Worm (Caenorhabditis elegans) whole organism, L4 larva: ENCODE measurements around the gene F44E2.3.

Experiments
- T26A8.4 ChIP-seq: fragments of 200-800 bp; sonication (Bioruptor generic); IDR thresholded peaks from 2 replicates; pipeline ENCODE4 v1.3.6; 2022; ENCODE audit warnings: missing genetic modification characterization, missing compliant biosample characterization
- ama-1 ChIP-seq: fragments of 150-350 bp; optimal IDR thresholded peaks from 2 replicates; lab custom pipeline; 2014; ENCODE audit warnings: inconsistent platforms, mixed read lengths
- arid-1 ChIP-seq: fragments of 200-800 bp; sonication (Bioruptor generic); conservative IDR thresholded peaks from 2 replicates; pipeline ENCODE4 v1.3.6; 2022; ENCODE audit warnings: missing genetic modification reagents, missing genetic modification characterization, missing compliant biosample characterization
- daf-19 ChIP-seq: fragments of 200-800 bp; sonication (Bioruptor generic); conservative IDR thresholded peaks from 2 replicates; pipeline ENCODE4 v1.3.6; 2022; ENCODE audit warnings: missing genetic modification characterization, missing compliant biosample characterization
- fos-1 ChIP-seq: fragments of 150-350 bp; optimal IDR thresholded peaks from 2 replicates; lab custom pipeline; 2014; ENCODE audit warnings: missing biosample characterization, missing genetic modification characterization
- lin-15B ChIP-seq: fragments of 150-350 bp; sonication (generic microtip); optimal IDR thresholded peaks from 3 replicates; lab custom pipeline; 2014; ENCODE audit warnings: missing biosample characterization, missing genetic modification characterization
- lin-29 ChIP-seq: fragments of 200-800 bp; sonication (Bioruptor generic); IDR thresholded peaks from 2 replicates; pipeline ENCODE4 v1.3.6; 2022; ENCODE audit warnings: missing genetic modification reagents, missing genetic modification characterization, missing compliant biosample characterization
- nhr-25 ChIP-seq: sonication (generic microtip); optimal IDR thresholded peaks from 2 replicates; lab custom pipeline; 2017; ENCODE audit warnings: missing genetic modification characterization, mild to moderate bottlenecking, missing compliant biosample characterization, antibody characterized with exemption, moderate library complexity, borderline replicate concordance; ENCODE audit not compliant: insufficient read depth
- nhr-42 ChIP-seq: fragments of 200-800 bp; sonication (Bioruptor generic); IDR thresholded peaks from 2 replicates; pipeline ENCODE4 v1.3.6; 2022; ENCODE audit warnings: missing genetic modification characterization, missing compliant biosample characterization
- nhr-76 ChIP-seq: fragments of 150-350 bp; optimal IDR thresholded peaks from 2 replicates; lab custom pipeline; 2014; ENCODE audit warnings: missing biosample characterization, missing genetic modification characterization
- spr-1 ChIP-seq: sonication (generic microtip); optimal IDR thresholded peaks from 2 replicates; lab custom pipeline; 2016; ENCODE audit warnings: mild to moderate bottlenecking, missing genetic modification characterization, missing compliant biosample characterization

- TF ChIP-seq arid-1 (GFP tag; lab: Robert Waterston, UW) (no peak), fos-1 (tag; lab: Kevin White, UChicago) (no peak), lin-15B (tag; lab: Kevin White, UChicago) (no peak), spr-1 (no peak), ama-1 (lab: Kevin White, UChicago) (no peak), T26A8.4 (GFP tag; lab: Robert Waterston, UW) (no peak), daf-19 (GFP tag; lab: Robert Waterston, UW) (no peak), nhr-25 (tag; lab: Kevin White, UChicago) (no peak), nhr-42 (GFP tag; lab: Robert Waterston, UW) (no peak), nhr-76 (tag; lab: Kevin White, UChicago) (no peak), lin-29 (GFP tag; lab: Robert Waterston, UW) (no peak)
These were observed 10.5 kb downstream of the F44E2.3 start, which contains the start of gene pat-2 for ce11 chrIII:8818599-8818998.
